Worm (Caenorhabditis elegans): ENCODE measurements around the gene moc-6.

ce11 chrIII:5181641-5182040 lies 14.1 kb upstream of the moc-6 start:
- TF ChIP-seq ces-1 (GFP tag; optimal IDR thresholded peaks at IDR 0.05) (no peak), mep-1 (tag; optimal IDR thresholded peaks at IDR 0.05) (no peak), lsy-2 (tag; optimal IDR thresholded peaks at IDR 0.05) (no peak), nhr-2 (tag; optimal IDR thresholded peaks at IDR 0.05) (no peak), mab-5 (tag; optimal IDR thresholded peaks at IDR 0.05) (no peak)

Data from whole organism, mixed stage, embryonic.